1 fruit fly cellular context compared by ENCODE assay signal in the genomic region with DNA sequence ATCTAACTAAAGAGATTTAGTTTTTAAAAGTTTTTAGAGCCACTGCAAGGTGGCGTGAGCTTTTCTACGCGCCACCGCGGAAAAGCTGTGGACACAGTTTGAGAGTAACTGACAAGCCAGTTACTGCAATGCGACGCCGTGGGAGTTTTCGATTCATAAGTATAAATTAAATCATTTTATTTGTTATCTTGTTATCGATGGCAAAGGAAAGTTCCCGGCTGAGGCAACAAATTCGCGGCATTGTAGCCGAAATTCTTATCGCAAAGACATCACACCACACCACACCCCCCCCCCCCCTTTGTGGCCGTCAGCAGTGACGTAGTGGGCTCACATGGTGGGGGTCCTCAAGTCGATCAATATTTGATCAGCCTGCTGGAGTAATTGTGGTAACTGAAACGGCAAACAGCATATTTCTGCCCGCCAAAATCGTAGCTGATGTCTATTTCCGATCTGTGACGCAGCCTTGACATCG.
TF ChIP-seq lines count a peak whose summit lies in the region.

No protein-coding gene starts in this region.

TF ChIP-seq in whole organism, embryonic, 481 proteins besides CTCF, POLR2A, EP300 and RAD21 (continued from another document):
- TF ChIP-seq CG15696 (tag; optimal IDR thresholded peaks at IDR 0.05; lab: Kevin White, UChicago) (no peak), jumu (GFP tag; optimal IDR thresholded peaks at IDR 0.05; lab: Kevin White, UChicago) (no peak), CG3163 (GFP tag; optimal IDR thresholded peaks at IDR 0.05; lab: Kevin White, UChicago) (no peak), NfI (GFP tag; optimal IDR thresholded peaks at IDR 0.05; lab: Kevin White, UChicago) (peak; percentile 26), NK7.1 (GFP tag; optimal IDR thresholded peaks at IDR 0.05; lab: Kevin White, UChicago) (no peak), CG8290 (GFP tag; optimal IDR thresholded peaks at IDR 0.05; lab: Kevin White, UChicago) (no peak), CG8290 (tag; optimal IDR thresholded peaks at IDR 0.05; lab: Kevin White, UChicago) (peak in 1 of 2 experiments; percentile 82), ro (GFP tag; IDR thresholded peaks at IDR 0.05; lab: Robert Waterston, UW) (no peak), Elba2 (GFP tag; optimal IDR thresholded peaks at IDR 0.05; lab: Kevin White, UChicago) (no peak), luna (GFP tag; optimal IDR thresholded peaks at IDR 0.05; lab: Kevin White, UChicago) (no peak), ham (GFP tag; IDR thresholded peaks at IDR 0.05; lab: Robert Waterston, UW) (no peak), CG14710 (tag; optimal IDR thresholded peaks at IDR 0.05; lab: Kevin White, UChicago) (peak; percentile 0), CG7786 (GFP tag; optimal IDR thresholded peaks at IDR 0.05; lab: Kevin White, UChicago) (no peak), Chrac-16 (GFP tag; optimal IDR thresholded peaks at IDR 0.05; lab: Kevin White, UChicago) (no peak), Tbp (GFP tag; optimal IDR thresholded peaks at IDR 0.05; lab: Kevin White, UChicago) (no peak), CG6272 (GFP tag; IDR thresholded peaks at IDR 0.05; lab: Robert Waterston, UW) (no peak), CG11456 (GFP tag; IDR thresholded peaks at IDR 0.05; lab: Robert Waterston, UW) (no peak), CG34224 (GFP tag; IDR thresholded peaks at IDR 0.05; lab: Robert Waterston, UW; ENCODE audit: partially characterized antibody) (no peak), CG2199 (GFP tag; IDR thresholded peaks at IDR 0.05; lab: Robert Waterston, UW) (peak; percentile 54; the same call in 1 of the 3 replicates), CG11093 (GFP tag; IDR thresholded peaks at IDR 0.05; lab: Robert Waterston, UW) (no peak), Hand (GFP tag; optimal IDR thresholded peaks at IDR 0.05; lab: Kevin White, UChicago) (peak; percentile 37), Dbx (GFP tag; IDR thresholded peaks at IDR 0.05; lab: Robert Waterston, UW) (0 out of 3 replicates have a peak, but pooled peaks have one; percentile 51), CG3995 (GFP tag; optimal IDR thresholded peaks at IDR 0.05; lab: Kevin White, UChicago) (no peak), prd (optimal IDR thresholded peaks at IDR 0.05; lab: Kevin White, UChicago) (no peak), prd (GFP tag; IDR thresholded peaks at IDR 0.05; lab: Robert Waterston, UW) (no peak), shn (GFP tag; optimal IDR thresholded peaks at IDR 0.05; lab: Kevin White, UChicago) (no peak), amos (GFP tag; IDR thresholded peaks at IDR 0.05; lab: Robert Waterston, UW; ENCODE audit: partially characterized antibody) (no peak; the same call in 1 of the 2 replicates), ftz-f1 (GFP tag; optimal IDR thresholded peaks at IDR 0.05; lab: Kevin White, UChicago) (no peak), yki (optimal IDR thresholded peaks at IDR 0.05; lab: Kevin White, UChicago) (no peak), CG3281 (GFP tag; optimal IDR thresholded peaks at IDR 0.05; lab: Kevin White, UChicago) (peak; percentile 73), Ada2b (GFP tag; IDR thresholded peaks at IDR 0.05; lab: Robert Waterston, UW) (no peak), CG10321 (GFP tag; IDR thresholded peaks at IDR 0.05; lab: Robert Waterston, UW) (no peak), Vsx1 (GFP tag; optimal IDR thresholded peaks at IDR 0.05; lab: Kevin White, UChicago) (no peak), CG31388 (GFP tag; optimal IDR thresholded peaks at IDR 0.05; lab: Kevin White, UChicago) (no peak), sens (GFP tag; lab: Kevin White, UChicago) (no peak), pb (GFP tag; optimal IDR thresholded peaks at IDR 0.05; lab: Kevin White, UChicago) (no peak), pfk (GFP tag; optimal IDR thresholded peaks at IDR 0.05; lab: Kevin White, UChicago) (peak; percentile 55), Deaf1 (tag; optimal IDR thresholded peaks at IDR 0.05; lab: Kevin White, UChicago) (no peak), so (GFP tag; IDR thresholded peaks at IDR 0.05; lab: Robert Waterston, UW) (peak; percentile 49; the same call in 2 of the 3 replicates), CG6791 (GFP tag; IDR thresholded peaks at IDR 0.05; lab: Robert Waterston, UW; ENCODE audit: partially characterized antibody) (no peak), CG11398 (GFP tag; optimal IDR thresholded peaks at IDR 0.05; lab: Kevin White, UChicago) (no peak), CG12391 (tag; optimal IDR thresholded peaks at IDR 0.05; lab: Kevin White, UChicago) (no peak), Bteb2 (GFP tag; optimal IDR thresholded peaks at IDR 0.05; lab: Kevin White, UChicago) (no peak), unpg (GFP tag; optimal IDR thresholded peaks at IDR 0.05; lab: Kevin White, UChicago) (peak; percentile 7), Nf-YC (tag; optimal IDR thresholded peaks at IDR 0.05; lab: Kevin White, UChicago) (no peak), CG4730 (GFP tag; IDR thresholded peaks at IDR 0.05; lab: Robert Waterston, UW) (no peak; the same call in 1 of the 2 replicates), CG4282 (GFP tag; optimal IDR thresholded peaks at IDR 0.05; lab: Kevin White, UChicago) (peak; percentile 6), CG7357 (GFP tag; IDR thresholded peaks at IDR 0.05; lab: Robert Waterston, UW) (no peak), sqz (GFP tag; optimal IDR thresholded peaks at IDR 0.05; lab: Kevin White, UChicago) (no peak), CG3726 (GFP tag; IDR thresholded peaks at IDR 0.05; lab: Robert Waterston, UW) (no peak), CG3407 (GFP tag; optimal IDR thresholded peaks at IDR 0.05; lab: Kevin White, UChicago) (no peak), zfh2 (GFP tag; optimal IDR thresholded peaks at IDR 0.05; lab: Kevin White, UChicago) (no peak), MBD-R2 (GFP tag; IDR thresholded peaks at IDR 0.05; lab: Robert Waterston, UW) (0 out of 2 replicates have a peak, but pooled peaks have one; percentile 24), ac (GFP tag; optimal IDR thresholded peaks at IDR 0.05; lab: Kevin White, UChicago) (no peak), ind (GFP tag; optimal IDR thresholded peaks at IDR 0.05; lab: Kevin White, UChicago) (no peak), CG10366 (GFP tag; IDR thresholded peaks at IDR 0.05; lab: Robert Waterston, UW) (no peak), nom (GFP tag; optimal IDR thresholded peaks at IDR 0.05; lab: Kevin White, UChicago) (no peak), CG11247 (GFP tag; IDR thresholded peaks at IDR 0.05; lab: Robert Waterston, UW) (no peak), tx (GFP tag; optimal IDR thresholded peaks at IDR 0.05; lab: Kevin White, UChicago) (no peak), CG7745 (tag; optimal IDR thresholded peaks at IDR 0.05; lab: Kevin White, UChicago) (no peak), otp (GFP tag; IDR thresholded peaks at IDR 0.05; lab: Robert Waterston, UW) (0 out of 3 replicates have a peak, but pooled peaks have one; percentile 32), toy (GFP tag; IDR thresholded peaks at IDR 0.05; lab: Robert Waterston, UW) (no peak), chm (GFP tag; IDR thresholded peaks at IDR 0.05; lab: Robert Waterston, UW) (no peak), Mes4 (GFP tag; optimal IDR thresholded peaks at IDR 0.05; lab: Kevin White, UChicago) (no peak), Bgb (GFP tag; IDR thresholded peaks at IDR 0.05; lab: Robert Waterston, UW; ENCODE audit: partially characterized antibody) (no peak), Hsf (GFP tag; optimal IDR thresholded peaks at IDR 0.05; lab: Kevin White, UChicago) (no peak), Ets65A (GFP tag; lab: Kevin White, UChicago) (peak; percentile 63), CG2712 (tag; optimal IDR thresholded peaks at IDR 0.05; lab: Kevin White, UChicago) (no peak), CG5245 (GFP tag; optimal IDR thresholded peaks at IDR 0.05; lab: Kevin White, UChicago) (no peak), CG17361 (GFP tag; IDR thresholded peaks at IDR 0.05; lab: Robert Waterston, UW) (no peak), hbn (GFP tag; IDR thresholded peaks at IDR 0.05; lab: Robert Waterston, UW; ENCODE audit: partially characterized antibody) (no peak), schlank (tag; optimal IDR thresholded peaks at IDR 0.05; lab: Kevin White, UChicago) (peak; percentile 22), Six4 (GFP tag; optimal IDR thresholded peaks at IDR 0.05; lab: Kevin White, UChicago) (no peak), CG2202 (tag; optimal IDR thresholded peaks at IDR 0.05; lab: Kevin White, UChicago) (no peak), caup (GFP tag; optimal IDR thresholded peaks at IDR 0.05; lab: Kevin White, UChicago; ENCODE audit: severe bottlenecking) (peak; percentile 82), jigr1 (GFP tag; IDR thresholded peaks at IDR 0.05; lab: Robert Waterston, UW) (no peak), Abd-B (GFP tag; optimal IDR thresholded peaks at IDR 0.05; lab: Kevin White, UChicago) (no peak), CG18619 (GFP tag; optimal IDR thresholded peaks at IDR 0.05; lab: Kevin White, UChicago) (no peak), row (GFP tag; IDR thresholded peaks at IDR 0.05; lab: Robert Waterston, UW) (0 out of 3 replicates have a peak, but pooled peaks have one; percentile 19), Neu2 (GFP tag; optimal IDR thresholded peaks at IDR 0.05; lab: Kevin White, UChicago; ENCODE audit: borderline replicate concordance) (no peak), ewg (GFP tag; optimal IDR thresholded peaks at IDR 0.05; lab: Kevin White, UChicago) (peak; percentile 28), hkb (optimal IDR thresholded peaks at IDR 0.05; lab: Kevin White, UChicago) (no peak), hkb (GFP tag; IDR thresholded peaks at IDR 0.05; lab: Robert Waterston, UW) (peak; percentile 66; the same call in 1 of the 2 replicates), CG12744 (GFP tag; optimal IDR thresholded peaks at IDR 0.05; lab: Kevin White, UChicago) (no peak), CG12219 (GFP tag; optimal IDR thresholded peaks at IDR 0.05; lab: Kevin White, UChicago) (peak; percentile 44), aop (GFP tag; IDR thresholded peaks at IDR 0.05; lab: Robert Waterston, UW) (no peak), gsb-n (tag; optimal IDR thresholded peaks at IDR 0.05; lab: Kevin White, UChicago) (no peak)
